Worm (Caenorhabditis elegans) whole organism, dauer: ENCODE data around the gene F02D8.9.

Experiments
- unc-62 ChIP-seq: sonication (generic microtip); optimal IDR thresholded peaks from 2 replicates; lab custom pipeline; 2017; ENCODE audit warnings: missing biosample characterization, missing genetic modification reagents, missing genetic modification characterization

Gene F02D8.9

DNA sequence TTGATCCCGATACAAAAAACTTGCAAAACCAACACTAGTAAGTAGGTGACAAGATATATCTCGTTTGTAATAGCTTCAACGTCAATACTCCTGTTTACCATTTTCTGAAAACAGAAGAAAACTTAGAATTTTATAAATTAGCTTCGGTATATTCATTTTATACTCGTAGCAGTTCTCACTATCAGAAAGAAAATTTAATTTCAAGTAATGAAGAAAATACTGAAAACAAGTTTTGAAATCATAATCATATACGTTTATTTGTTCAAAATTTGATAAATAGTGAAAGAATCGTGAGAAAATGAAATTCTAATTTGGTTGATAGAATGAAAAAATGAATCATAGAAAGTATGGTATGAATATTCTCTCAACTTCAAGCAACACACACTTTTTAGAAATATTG, 943 bp downstream of the F02D8.9 start, which contains the start of gene C30G7.5:
C30G7.5 (minus strand) TSS at position 101 of the 400 bp plus-strand sequence.
- no peak for TF ChIP-seq unc-62 (GFP tag; lab: Kevin White, UChicago)

DNA sequence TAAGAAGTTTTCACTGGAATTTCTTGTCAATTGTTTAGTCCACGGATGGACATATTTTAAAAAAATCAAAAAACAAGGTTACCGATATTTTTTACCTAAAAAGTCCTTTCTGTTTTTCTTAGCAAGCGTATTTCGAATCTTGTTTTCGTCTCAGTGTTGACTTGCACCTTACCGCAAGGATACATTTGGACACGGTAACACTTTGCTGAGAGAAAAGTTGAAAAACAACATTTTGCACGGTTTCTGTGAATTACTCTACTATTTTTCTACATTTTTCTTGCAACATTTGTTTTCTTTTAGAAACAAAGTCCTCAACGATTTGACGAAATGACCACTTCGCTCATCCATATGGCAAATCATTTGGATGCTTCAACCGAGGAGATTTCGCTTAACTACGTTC, 6.1 kb downstream of the F02D8.9 start, which contains the start of gene hil-1:
hil-1 (plus strand) TSS at position 301 of the 400 bp plus-strand sequence.
- TF ChIP-seq unc-62 (GFP tag; lab: Kevin White, UChicago) = no peak

DNA sequence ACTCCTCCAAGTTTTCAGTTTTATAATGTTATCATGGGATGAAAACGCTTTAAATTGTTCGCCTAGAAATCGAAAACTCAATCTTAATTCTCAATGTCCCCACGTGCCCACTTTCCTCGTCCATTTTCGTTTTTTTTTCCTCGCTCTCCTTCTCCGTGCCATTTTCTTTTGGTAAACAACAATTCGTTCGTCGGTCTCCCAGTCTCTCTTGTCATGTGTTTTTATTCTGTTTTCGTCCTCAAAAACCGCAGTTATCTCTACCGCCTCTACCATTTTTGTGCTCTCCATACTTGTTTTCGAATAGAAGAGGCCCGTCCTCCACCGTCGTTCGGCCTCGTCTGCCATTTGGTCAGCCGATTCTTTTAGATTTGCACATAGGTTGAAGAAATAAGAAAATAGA, 7.0 kb downstream of the F02D8.9 start:
- no peak for TF ChIP-seq unc-62 (GFP tag; lab: Kevin White, UChicago)

DNA sequence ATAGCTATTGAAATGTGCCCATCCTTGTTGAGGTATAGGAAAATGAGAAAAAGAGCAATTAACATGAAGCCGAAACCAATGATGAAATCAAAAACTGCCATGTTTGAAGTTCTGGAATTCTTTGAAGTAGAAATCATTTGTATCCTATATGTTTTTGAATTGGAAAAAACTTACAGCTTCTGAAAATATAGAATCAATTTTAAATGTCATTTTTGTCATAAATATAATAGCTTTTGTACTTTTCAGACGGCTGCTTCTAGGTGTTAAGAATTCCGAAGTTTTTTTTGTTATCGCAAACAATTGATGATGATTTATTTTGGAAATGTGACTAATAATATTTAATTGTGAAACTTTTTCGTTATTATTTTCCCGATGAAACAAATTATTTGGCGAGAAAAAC, 8.6 kb downstream of the F02D8.9 start, which contains the start of gene C30G7.4:
C30G7.4 (minus strand) TSS at position 101 of the 400 bp plus-strand sequence.
- no peak for TF ChIP-seq unc-62 (GFP tag; lab: Kevin White, UChicago)

DNA sequence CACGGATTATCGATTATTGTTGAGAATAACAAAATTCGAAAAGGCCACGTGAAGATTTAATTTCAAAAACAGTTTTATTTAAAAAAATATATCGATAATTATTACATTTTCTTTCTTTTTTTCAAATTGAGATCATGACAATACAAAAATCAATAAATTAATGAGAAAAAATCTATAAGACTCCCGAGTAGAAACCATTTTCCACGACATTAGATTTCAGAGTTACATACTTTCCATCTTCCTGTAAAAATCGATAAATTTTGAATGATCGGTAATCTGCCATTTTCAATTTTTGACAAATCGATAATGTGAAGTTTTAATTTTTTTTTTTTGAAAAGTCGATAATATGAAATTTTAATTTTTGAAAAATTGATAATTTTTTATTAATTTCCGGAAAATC, 9.9 kb downstream of the F02D8.9 start, which contains the start of gene C30G7.3:
C30G7.3 (minus strand) TSS at position 8 of the 400 bp plus-strand sequence.
- TF ChIP-seq unc-62 (GFP tag; lab: Kevin White, UChicago) = no peak

DNA sequence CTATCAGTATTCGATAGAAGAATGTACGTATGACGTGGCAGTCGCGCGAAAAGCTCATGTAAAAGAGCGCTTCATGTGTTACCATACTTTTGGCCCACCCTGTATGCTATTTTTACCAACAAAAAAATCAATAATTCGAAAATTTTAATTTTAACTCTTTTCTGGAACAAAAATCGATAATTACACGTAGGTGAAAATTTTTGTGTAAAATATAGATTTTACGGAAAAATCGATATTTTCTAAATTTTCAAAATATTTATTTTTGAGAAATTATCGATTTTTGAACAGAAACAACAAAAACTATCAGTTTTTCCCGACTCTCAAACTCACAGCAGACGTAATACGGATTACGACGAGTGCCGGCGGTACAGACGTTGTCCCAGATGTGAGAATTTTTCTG, 10.5 kb downstream of the F02D8.9 start:
- no peak for TF ChIP-seq unc-62 (GFP tag; lab: Kevin White, UChicago)

DNA sequence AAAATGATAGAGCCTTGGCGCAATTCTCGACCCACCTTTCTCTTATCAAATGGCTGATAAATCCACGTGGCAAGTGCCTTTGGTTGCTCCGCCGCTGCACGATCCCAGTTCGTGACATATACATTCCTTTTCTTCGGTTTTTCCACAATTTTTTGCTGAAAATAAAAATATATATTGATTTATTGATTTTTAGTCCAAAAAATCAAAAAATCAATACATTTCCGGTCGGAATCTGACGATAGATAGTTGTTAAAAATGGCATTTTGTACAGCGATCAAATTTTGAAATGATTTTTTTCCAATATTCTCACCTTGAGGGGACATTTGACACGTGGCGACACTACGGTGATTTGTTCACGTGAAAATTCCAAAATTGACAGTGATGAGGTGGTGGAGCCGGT, 11.8 kb downstream of the F02D8.9 start:
- no peak for TF ChIP-seq unc-62 (GFP tag; lab: Kevin White, UChicago)

DNA sequence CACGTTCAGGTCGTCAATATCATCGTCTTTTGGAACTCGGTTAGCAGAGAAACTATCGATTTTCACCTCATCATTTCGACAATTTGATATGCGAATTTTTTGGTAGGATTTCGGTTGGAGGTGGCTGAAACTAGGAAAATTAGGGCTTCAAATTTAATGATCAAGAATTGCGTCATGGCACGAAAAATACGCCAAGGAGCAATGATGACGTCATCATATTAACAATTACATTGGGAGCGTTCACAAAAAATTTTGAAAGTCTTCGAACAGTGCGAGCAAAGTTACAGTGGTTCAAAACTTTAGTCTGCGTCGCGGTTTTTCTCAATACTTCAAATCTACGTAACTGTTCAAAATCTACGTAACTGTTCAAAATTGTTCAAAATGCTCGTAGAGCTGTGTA, 12.7 kb downstream of the F02D8.9 start:
- TF ChIP-seq unc-62 (GFP tag; lab: Kevin White, UChicago) = no peak

- no peak for TF ChIP-seq unc-62 (GFP tag; lab: Kevin White, UChicago)
These were observed 19.0 kb downstream of the F02D8.9 start, which contains the start of gene C30G7.2 for ce11 chrV:14936587-14936986. TSS of gene C30G7.2 (plus strand) at chrV:14936887.

DNA sequence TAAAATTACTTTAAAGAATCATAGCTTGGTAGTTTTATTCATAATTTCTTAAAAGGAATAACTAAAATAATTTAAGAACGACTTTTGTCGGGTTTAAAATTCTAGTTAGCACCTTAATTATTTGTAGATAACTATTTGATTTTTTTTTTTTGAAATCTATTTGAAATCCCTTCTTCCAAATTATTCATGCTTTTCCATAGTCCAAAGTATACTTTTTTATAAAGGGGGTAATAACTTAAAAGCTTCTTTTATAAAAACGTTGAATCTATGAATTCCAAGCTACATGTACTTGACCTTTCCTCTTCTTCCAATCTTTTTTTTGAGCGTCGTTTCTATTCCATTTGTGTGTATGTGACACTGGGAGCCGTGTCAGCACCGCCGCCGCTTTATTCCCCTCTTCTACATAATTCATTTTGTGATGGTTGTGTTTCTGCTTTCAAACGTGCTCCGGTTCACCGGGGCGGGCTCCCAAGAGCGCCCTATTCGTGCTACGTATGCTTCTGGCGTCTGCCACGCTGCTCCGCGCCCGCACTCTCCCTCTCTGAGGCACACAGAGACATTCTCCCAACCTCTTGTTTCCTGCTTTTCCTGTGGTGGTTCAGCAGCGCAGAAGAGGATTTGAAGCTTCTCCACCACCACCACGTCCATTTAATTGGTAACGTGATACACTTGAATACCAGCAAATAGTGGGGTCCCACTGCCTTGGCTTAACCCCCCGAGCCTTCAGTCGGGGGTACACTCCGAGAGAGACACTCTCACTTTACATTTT, 21.9 kb downstream of the F02D8.9 start:
- no peak for TF ChIP-seq unc-62 (GFP tag; lab: Kevin White, UChicago)

DNA sequence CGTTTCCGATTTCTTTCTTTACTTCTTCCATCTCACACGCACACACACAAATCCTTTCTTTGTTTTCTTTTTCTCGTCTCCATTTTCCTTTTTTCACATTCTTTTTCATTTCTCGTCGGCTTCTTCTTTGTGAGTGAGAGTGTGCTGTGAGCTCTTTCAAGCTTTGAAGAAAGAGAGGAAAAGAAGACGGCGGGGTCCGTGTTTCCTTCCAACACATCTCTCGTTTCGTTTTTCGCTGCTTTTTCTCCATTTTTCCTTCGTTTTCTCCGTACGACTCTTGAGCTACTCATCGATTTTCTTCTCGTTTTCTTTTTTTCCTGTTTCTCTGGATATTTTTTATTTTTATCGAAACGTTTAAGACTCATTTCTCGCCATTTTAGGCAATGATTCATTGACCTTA, 25.4 kb downstream of the F02D8.9 start:
- no peak for TF ChIP-seq unc-62 (GFP tag; lab: Kevin White, UChicago)

DNA sequence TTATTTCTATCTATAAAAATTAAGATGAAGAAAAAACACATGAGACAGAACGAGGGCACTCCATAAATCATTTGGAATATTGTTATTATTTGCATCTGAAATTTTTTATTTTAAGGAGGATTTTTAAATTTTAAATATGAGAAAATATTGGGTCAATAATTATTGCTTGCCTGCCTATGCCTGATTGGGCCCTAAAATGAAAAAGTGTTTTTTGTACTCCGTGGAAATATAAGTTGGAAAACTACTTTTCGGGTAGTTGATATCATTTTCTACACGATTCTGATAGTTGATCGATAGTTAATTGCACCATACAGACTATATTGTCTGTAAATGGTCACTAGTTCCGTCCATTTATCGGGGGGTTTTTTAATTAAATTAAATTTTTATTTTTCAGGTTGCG, 27.3 kb downstream of the F02D8.9 start, which contains the start of gene srg-55:
srg-55 (minus strand) TSS at position 101 of the 400 bp plus-strand sequence.
- no peak for TF ChIP-seq unc-62 (GFP tag; lab: Kevin White, UChicago)

DNA sequence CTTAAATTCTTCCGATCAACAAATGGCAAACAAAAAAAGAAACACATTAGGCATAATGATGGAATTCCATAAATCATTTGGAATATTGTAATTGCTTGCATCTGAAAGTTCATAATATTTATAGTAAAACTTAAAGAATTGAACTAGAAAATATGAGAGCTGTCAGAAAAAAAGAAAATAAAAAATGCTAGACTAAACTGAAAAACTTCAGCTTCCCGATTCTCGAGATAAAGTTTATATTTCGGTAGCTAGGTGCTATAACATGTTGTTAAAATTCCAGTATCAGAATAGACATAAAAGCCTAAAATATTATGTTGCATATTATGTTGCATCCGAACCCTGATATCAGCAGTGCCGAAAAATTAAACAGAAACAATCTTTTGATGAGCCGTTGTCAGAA, 31.5 kb downstream of the F02D8.9 start, which contains the start of gene srg-54:
srg-54 (minus strand) TSS at position 101 of the 400 bp plus-strand sequence.
- no peak for TF ChIP-seq unc-62 (GFP tag; lab: Kevin White, UChicago)

DNA sequence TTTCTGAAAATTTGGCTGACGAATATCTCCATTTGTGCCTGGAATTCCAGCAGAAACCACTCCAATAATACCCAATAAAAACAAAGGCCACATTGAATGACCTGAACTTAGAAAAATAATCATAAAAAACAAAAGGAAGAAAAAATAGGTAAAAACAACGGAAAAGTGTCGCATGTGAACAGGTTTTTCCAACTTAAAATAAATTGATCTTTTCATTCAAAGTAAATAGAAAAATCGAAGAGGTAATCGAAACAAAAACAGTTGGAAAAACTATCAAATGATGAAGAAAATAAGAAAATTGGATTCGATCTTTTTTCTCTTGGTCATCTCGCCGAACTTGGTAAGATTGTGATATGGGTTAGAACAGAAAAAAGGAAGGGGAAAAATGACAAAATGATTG, 34.1 kb downstream of the F02D8.9 start, which contains the start of gene zmp-4:
zmp-4 (minus strand) TSS at position 101 of the 400 bp plus-strand sequence.
- TF ChIP-seq unc-62 (GFP tag; lab: Kevin White, UChicago) = no peak

DNA sequence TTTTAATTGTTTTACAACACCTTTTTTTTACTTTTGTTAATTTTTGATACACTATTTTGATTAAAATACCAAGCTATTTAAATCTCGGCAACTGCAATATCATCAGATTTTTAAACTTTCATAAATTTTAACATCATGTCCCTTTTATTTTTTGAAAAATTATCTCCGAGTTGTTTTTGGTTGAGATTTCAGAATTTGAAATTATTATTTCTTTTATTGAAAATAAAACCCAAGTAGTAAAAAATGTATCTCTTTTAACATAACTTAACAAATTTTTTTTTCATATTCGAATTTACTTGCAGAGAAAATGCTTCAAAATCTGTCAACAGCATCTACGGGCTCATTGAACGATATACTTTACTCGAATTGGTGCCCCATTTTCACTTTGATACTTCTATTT, 40.0 kb downstream of the F02D8.9 start, which contains the start of gene H12D21.11:
H12D21.11 (plus strand) TSS at position 301 of the 400 bp plus-strand sequence.
- TF ChIP-seq unc-62 (GFP tag; lab: Kevin White, UChicago) = no peak

DNA sequence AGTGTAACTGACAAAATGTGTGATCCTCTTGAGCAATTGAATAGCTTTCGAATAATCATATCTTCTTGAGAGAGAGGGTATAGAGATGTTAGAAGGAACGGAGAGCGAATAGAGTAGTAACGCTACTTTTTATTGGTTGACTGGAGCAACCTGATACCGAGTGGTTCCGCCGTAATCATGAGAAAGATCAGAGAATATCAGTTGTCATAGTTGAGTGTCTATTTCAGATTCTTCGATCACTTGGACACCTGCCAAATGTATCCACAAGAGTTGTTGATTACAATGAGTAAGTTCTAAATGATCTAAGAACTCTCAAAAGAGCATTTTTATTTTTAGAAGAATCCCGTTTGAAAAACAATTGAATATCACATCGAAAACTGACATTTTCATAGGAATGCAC, 44.8 kb downstream of the F02D8.9 start:
- TF ChIP-seq unc-62 (GFP tag; lab: Kevin White, UChicago) = no peak
